Fruit fly (Drosophila melanogaster): Measurements from ENCODE around the gene QIL1.

QIL1 gene

dm6 chr3L:17506830-17507229, 41.1 kb downstream of the QIL1 start (continued):
- TF ChIP-seq CG32006 (GFP tag; optimal IDR thresholded peaks at IDR 0.05) = peak; percentile 58
- TF ChIP-seq CG4318 (GFP tag; optimal IDR thresholded peaks at IDR 0.05) = no peak
- TF ChIP-seq Lpt (GFP tag; optimal IDR thresholded peaks at IDR 0.05) = no peak
- TF ChIP-seq CG10669 (GFP tag; optimal IDR thresholded peaks at IDR 0.05) = no peak
- TF ChIP-seq vri (GFP tag; optimal IDR thresholded peaks at IDR 0.05) = peak; percentile 31
- peak; percentile 2 for TF ChIP-seq Sox14 (GFP tag; optimal IDR thresholded peaks at IDR 0.05)
- peak; percentile 50 for TF ChIP-seq svp (GFP tag)
- no peak for TF ChIP-seq CG1621 (tag; optimal IDR thresholded peaks at IDR 0.05)
- no peak for TF ChIP-seq net (GFP tag; optimal IDR thresholded peaks at IDR 0.05)
- peak; percentile 4 for TF ChIP-seq topi (GFP tag; optimal IDR thresholded peaks at IDR 0.05)
- no peak for TF ChIP-seq CG8319 (GFP tag; optimal IDR thresholded peaks at IDR 0.05)

dm6 chr3L:17513492-17513891, 47.7 kb downstream of the QIL1 start:
- TF ChIP-seq CG16779 (tag; optimal IDR thresholded peaks at IDR 0.05) = no peak
- peak; percentile 23 for TF ChIP-seq CG6854 (GFP tag; optimal IDR thresholded peaks at IDR 0.05)

dm6 chr3L:17513893-17514616, 48.3 kb downstream of the QIL1 start, which contains the start of the genes U4-U6-60K and CG7564:
U4-U6-60K (minus strand) TSS chr3L:17513912.
CG7564 (plus strand) TSS chr3L:17514298.
- no peak for TF ChIP-seq CG7368 (GFP tag; optimal IDR thresholded peaks at IDR 0.05)
- peak; percentile 62 for TF ChIP-seq Hr4 (GFP tag; optimal IDR thresholded peaks at IDR 0.05)
- peak; percentile 61 for TF ChIP-seq CG32006 (GFP tag; optimal IDR thresholded peaks at IDR 0.05)
- TF ChIP-seq CG34406 (GFP tag; optimal IDR thresholded peaks at IDR 0.05) = peak; percentile 47
- no peak for TF ChIP-seq CG15336 (GFP tag; IDR thresholded peaks at IDR 0.05)
- TF ChIP-seq Smox (GFP tag; optimal IDR thresholded peaks at IDR 0.05) = no peak
- no peak for TF ChIP-seq CG6854 (GFP tag; optimal IDR thresholded peaks at IDR 0.05)
- TF ChIP-seq fd85E (GFP tag; optimal IDR thresholded peaks at IDR 0.05) = peak; percentile 43
- peak; percentile 30 for TF ChIP-seq Lpt (GFP tag; optimal IDR thresholded peaks at IDR 0.05)
- no peak for TF ChIP-seq ss (GFP tag; optimal IDR thresholded peaks at IDR 0.05)
- peak; percentile 69 for TF ChIP-seq pdm3 (GFP tag; optimal IDR thresholded peaks at IDR 0.05)
- peak; percentile 64 for TF ChIP-seq Eip93F (GFP tag; optimal IDR thresholded peaks at IDR 0.05)
- 0 out of 2 replicates have a peak, but pooled peaks have one; percentile 21 for TF ChIP-seq CG11294 (GFP tag; IDR thresholded peaks at IDR 0.05)
- TF ChIP-seq CG10669 (GFP tag; optimal IDR thresholded peaks at IDR 0.05) = no peak
- TF ChIP-seq eg (GFP tag; IDR thresholded peaks at IDR 0.05) = no peak; the same call in 2 of the 3 replicates
- no peak for TF ChIP-seq CG9139 (GFP tag; optimal IDR thresholded peaks at IDR 0.05)
- no peak for TF ChIP-seq salr (GFP tag; optimal IDR thresholded peaks at IDR 0.05)
- TF ChIP-seq acj6 (GFP tag; optimal IDR thresholded peaks at IDR 0.05) = peak; percentile 63
- TF ChIP-seq Ets21C (GFP tag; optimal IDR thresholded peaks at IDR 0.05) = peak; percentile 10
- peak; percentile 39 for TF ChIP-seq CG6792 (GFP tag; optimal IDR thresholded peaks at IDR 0.05)
- peak; percentile 71 for TF ChIP-seq cyc (GFP tag; optimal IDR thresholded peaks at IDR 0.05)
- TF ChIP-seq CG10631 (GFP tag; optimal IDR thresholded peaks at IDR 0.05) = no peak
- peak; percentile 60 for TF ChIP-seq OdsH (GFP tag; optimal IDR thresholded peaks at IDR 0.05)
- peak; percentile 51 for TF ChIP-seq CG8632 (GFP tag; optimal IDR thresholded peaks at IDR 0.05)
- TF ChIP-seq Gug (GFP tag; IDR thresholded peaks at IDR 0.05) = peak; percentile 29; the same call in 1 of the 2 replicates
- TF ChIP-seq fkh (GFP tag; optimal IDR thresholded peaks at IDR 0.05) = no peak
- TF ChIP-seq CG31627 (GFP tag; optimal IDR thresholded peaks at IDR 0.05) = peak; percentile 68
- peak; percentile 42 for TF ChIP-seq CG8319 (GFP tag; optimal IDR thresholded peaks at IDR 0.05)
- TF ChIP-seq dac (GFP tag; optimal IDR thresholded peaks at IDR 0.05) = no peak
- TF ChIP-seq CG6276 (GFP tag; optimal IDR thresholded peaks at IDR 0.05) = no peak
- no peak for TF ChIP-seq spab (GFP tag; optimal IDR thresholded peaks at IDR 0.05)
- TF ChIP-seq Eip78C (GFP tag) = peak; percentile 78
- TF ChIP-seq CG11762 (GFP tag; optimal IDR thresholded peaks at IDR 0.05; ENCODE audit: insufficient read depth) = peak; percentile 7
- TF ChIP-seq esn (GFP tag; optimal IDR thresholded peaks at IDR 0.05) = peak; percentile 71
- TF ChIP-seq CG16779 (tag; optimal IDR thresholded peaks at IDR 0.05) = no peak
- TF ChIP-seq achi (GFP tag; optimal IDR thresholded peaks at IDR 0.05) = peak; percentile 59
- no peak for TF ChIP-seq CG8119 (GFP tag; IDR thresholded peaks at IDR 0.05)
- no peak for TF ChIP-seq CG1621 (tag; optimal IDR thresholded peaks at IDR 0.05)
- peak; percentile 69 for TF ChIP-seq CG6808 (GFP tag; optimal IDR thresholded peaks at IDR 0.05)
- no peak for TF ChIP-seq Blimp-1 (GFP tag; optimal IDR thresholded peaks at IDR 0.05)

Measured in whole organism, prepupa.